Fruit fly (Drosophila melanogaster): ENCODE data around the gene Sk1.

DNA sequence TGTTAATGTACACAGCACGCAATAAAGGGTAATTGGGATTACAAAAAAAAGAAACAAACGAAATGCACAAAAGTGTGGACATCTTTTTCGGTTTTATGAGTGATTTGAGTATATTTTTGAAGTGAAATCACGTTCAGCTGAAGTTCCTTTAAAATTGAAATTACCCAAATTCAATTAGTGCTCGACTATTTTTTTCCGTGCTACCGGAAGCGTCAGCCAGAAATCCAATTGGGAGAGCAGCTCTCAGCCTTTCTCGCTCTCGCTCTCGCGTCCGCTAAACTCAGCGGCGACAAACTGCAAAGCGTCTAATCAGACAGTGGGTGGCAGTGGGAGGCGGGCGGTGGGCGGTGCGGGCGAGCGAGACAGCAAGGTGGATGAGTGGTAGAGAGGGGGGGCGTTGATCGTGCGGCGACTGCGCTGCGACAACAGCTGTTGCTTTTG lies 19.0 kb upstream of the Sk1 start:
- no peak for TF ChIP-seq h (optimal IDR thresholded peaks at IDR 0.05)
- no peak for TF ChIP-seq Sin3A (optimal IDR thresholded peaks at IDR 0.05)
- no peak for TF ChIP-seq Myc (optimal IDR thresholded peaks at IDR 0.05)
- no peak for TF ChIP-seq psq (optimal IDR thresholded peaks at IDR 0.05)

Measured in Kc167 (cell line).